Fruit fly (Drosophila melanogaster) ovary, adult (tissue): ENCODE measurements around the gene CG31528.
A peak's percentile ranks its signal among the peaks of the same experiment; 100 is the strongest.

Experiments used
- CG17801 ChIP-seq: fragments of 200-800 bp; optimal IDR thresholded peaks from 2 replicates; lab custom pipeline; 2019; ENCODE audit warnings: missing biosample characterization, mild to moderate bottlenecking, missing genetic modification characterization, moderate library complexity; ENCODE audit not compliant: partially characterized antibody

The CG31528 gene

DNA sequence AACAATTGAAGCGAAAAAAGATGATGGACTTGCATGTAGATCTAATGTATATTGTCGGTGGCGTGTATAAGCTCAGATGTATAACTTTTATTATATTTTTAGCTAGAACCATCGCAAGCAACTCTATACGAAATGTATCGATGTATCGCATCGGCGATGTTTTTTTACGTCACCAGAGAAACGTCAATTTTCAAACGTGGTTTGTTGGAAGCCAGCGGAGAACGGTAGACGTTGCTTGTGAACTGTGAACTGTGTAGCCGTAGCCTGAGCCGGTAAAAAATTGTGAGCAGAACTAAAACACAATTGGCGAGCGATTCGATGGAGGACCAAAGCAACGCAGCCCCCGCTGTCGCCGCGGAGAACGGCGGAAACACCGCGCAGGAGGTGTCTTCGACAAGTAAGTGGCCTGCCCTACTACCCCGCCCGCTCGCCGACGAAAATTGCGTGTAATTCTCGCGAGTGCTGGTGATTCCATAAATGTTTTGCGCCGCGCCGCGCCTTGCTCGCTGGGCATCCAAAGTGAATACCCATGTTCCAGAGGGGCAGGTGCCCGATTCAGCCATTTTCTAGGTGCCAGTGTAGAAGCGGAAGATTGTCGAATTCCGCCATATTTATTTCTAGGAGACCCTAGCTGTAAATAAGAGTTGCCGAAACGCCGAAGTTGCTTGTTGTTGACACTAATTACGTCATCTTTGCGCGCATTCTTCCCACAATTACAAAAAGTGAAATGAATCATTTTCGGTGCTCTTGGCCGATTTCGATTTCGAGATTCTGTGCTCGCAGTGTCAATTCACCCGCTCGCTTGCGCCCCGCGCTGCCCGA, 13.1 kb upstream of the CG31528 start, which contains the start of gene lost:
lost (plus strand) TSS at position 193 of the 822 bp plus-strand sequence.
- peak; percentile 62 for TF ChIP-seq CG17801 (GFP tag; lab: Kevin White, UChicago)

DNA sequence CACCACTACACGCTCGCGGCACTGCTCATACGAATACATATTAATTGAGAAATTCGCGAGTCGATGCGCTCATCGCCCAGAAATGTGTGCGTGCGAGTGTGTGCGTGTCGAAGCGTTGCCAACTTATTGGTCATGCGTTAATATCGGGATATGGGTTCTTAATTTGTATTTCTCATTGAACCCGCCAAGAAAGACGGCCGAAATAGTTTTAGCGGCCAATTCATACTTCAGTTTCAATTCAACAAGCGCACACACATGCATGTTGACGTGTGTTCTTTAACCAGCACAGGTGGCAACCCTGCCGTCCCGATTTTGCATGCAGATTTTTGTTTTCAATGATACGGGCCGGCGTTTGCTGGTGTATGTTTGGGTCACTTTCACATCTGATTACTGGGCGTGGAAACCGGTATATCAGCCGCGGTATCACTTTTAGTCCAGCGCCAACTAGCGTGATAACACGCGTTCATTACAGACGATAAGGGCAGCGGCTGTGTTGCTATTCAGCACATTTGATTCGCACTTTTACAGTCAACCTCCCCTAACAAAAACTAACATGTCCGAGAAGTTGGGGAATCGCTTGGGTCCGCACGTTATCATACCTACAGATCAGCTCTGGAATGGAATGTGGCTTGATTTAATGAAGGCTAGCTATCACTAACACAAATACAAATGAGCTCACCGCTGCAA, 12.4 kb upstream of the CG31528 start:
- no peak for TF ChIP-seq CG17801 (GFP tag; lab: Kevin White, UChicago)

DNA sequence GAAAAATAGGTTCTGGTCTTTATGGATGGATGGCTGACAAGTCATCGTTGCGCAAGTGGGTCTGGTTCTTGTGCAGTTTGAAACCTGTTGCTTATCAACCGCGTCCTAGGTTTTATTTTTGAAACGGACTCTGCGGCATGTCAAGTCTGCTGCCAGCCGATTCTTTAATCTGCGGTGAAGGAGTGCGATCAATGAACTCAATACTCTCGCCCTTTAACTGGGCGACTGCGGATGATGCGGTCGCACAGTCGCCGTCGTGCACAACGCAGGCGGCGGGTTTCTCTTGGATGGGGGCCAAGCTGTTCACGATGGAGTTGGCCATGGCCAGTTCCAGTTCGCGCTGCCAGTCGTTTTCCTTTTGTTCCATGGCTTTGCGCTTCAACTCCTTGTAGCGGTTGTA, 8.9 kb upstream of the CG31528 start:
- TF ChIP-seq CG17801 (GFP tag; lab: Kevin White, UChicago) = no peak

DNA sequence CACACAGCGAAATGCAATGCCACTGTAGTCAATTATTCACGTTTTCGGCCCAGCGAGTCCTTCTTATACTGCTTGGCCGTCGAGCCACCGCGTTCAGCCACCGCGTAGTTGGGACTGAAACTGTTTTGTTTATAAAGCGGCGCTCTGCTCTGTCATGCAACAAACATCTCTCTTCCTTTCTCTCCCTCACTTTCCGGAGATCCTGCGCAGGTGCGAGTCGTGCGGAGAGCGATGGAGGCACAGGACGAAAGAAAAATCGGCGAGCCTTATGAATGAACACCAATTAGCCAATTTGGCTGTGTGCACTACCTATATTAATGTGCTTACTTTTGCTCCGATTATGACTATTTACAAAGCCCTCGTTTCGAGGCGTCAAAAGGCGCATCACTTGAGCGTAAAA, 3.2 kb downstream of the CG31528 start, which contains the start of gene CG32944:
CG32944 (minus strand) TSS at position 97 of the 400 bp plus-strand sequence.
- no peak for TF ChIP-seq CG17801 (GFP tag; lab: Kevin White, UChicago)

DNA sequence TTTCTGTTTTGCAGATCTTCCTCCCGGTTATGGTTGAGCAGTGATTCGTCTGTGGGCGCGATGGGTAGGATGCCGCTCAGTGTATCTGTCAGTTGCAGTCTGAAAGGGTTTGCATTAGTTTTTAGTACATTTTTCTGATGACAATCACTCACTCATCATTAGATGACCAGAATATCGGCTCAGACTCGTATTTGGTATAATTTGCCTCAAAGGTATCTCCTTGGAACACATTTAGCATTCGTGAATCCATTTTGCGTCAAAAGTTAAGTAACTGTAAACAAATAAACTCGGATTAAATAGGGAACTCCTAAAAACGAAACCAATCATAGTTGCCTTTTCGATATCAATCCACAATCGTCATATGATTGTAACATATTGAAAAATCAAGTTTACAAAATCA, 10.5 kb downstream of the CG31528 start, which contains the start of gene CG31525:
CG31525 (plus strand) TSS at position 301 of the 400 bp plus-strand sequence.
- TF ChIP-seq CG17801 (GFP tag; lab: Kevin White, UChicago) = no peak

DNA sequence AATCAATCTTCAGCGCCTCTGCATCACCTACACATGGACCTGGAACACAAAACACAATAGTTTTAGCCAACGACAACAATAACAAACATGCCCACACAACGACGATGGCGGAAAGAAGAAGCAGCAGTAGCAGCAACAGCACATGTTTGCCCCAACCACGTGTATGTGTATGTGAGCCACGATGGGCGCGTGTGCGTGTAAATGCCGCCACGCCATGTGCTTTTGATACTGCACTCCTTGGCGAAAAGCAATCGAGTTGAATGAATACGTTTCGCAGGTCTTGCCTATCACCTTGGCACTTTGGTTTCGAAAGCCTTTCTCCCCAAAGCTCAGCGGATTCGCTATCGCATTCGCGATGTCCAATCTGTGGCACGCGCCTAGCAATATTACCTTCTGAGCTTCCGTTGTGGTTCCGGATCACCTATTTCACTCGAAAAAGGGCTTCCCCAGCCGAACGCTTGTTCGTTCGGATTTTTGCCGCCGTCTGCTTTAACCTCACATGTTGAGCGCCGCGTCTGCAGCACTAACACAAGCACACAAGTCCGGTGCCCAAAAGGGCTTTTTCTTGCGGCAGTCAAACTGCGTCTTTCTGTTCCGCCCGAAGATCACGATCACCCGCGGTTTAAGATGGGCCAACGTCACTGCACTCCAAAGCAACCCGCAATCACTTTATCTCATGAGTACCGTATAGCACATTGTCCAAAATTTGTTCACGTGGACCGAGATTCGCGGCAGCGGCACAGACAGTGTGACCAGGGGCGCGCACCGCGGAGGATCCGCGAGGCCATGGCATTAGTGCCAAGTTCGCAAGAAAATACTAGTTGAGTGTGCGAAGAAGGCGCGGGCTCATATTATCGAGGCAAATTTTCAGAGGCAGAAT, 12.6 kb downstream of the CG31528 start, which contains the start of gene srl:
srl (minus strand) TSS at position 751 of the 880 bp plus-strand sequence.
- peak; percentile 27 for TF ChIP-seq CG17801 (GFP tag; lab: Kevin White, UChicago)

DNA sequence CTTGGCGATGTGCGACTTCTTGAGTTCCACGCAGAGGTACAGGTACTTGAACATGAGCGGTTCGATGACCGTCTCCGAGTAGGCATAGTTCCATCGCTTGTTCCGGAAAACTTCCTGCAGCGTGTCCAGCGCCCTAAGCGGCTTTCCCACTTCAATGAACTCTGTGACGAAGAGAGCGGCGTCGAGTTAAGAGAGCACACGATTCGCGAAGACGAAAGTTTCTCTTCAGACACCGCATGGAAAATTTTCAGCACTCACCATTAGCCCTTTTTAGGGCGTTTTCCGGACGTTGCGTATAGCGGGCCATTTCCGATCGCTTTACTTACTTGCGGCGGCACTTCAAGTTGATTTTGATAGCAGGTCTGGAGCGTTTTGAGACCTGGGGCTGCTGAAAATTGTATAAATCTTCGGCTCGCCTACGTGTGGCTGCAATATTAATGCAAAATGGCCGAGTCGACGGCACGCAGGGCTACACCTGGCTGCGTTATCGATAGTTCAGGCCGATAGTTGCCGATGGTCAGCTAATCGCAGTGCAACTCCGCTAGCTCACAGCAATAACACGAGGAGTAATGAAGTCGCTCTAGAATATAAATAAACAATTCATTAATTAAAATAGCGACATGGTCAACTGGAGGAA, 17.3 kb downstream of the CG31528 start, which contains the start of the genes eIF3a and CG1074:
eIF3a (minus strand) TSS at position 455 of the 637 bp plus-strand sequence.
CG1074 (plus strand) TSS at position 525 of the 637 bp plus-strand sequence.
- peak; percentile 76 for TF ChIP-seq CG17801 (GFP tag; lab: Kevin White, UChicago)

DNA sequence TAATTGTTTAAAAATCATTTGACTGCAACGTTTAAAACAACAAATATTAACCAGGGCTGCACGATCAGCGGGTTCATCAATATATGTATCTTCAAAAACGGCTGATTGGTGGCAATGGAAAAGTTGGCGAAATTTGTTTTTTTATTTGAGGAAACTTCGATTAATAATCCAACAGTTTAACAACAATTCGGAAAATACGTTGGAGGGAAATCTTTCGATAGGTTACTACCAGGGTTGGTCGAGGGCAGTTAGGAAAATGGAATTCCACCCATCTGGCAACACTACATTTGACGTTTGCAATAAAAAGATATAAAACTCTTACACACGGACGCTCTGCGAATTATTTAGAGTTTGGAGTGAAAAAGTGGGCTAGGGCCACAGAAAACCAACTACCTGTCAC, 20.9 kb downstream of the CG31528 start, which contains the start of the genes Lipt2 and CG14650:
Lipt2 (minus strand) TSS at position 217 of the 400 bp plus-strand sequence.
CG14650 (plus strand) TSS at position 275 of the 400 bp plus-strand sequence.
- peak; percentile 55 for TF ChIP-seq CG17801 (GFP tag; lab: Kevin White, UChicago)

DNA sequence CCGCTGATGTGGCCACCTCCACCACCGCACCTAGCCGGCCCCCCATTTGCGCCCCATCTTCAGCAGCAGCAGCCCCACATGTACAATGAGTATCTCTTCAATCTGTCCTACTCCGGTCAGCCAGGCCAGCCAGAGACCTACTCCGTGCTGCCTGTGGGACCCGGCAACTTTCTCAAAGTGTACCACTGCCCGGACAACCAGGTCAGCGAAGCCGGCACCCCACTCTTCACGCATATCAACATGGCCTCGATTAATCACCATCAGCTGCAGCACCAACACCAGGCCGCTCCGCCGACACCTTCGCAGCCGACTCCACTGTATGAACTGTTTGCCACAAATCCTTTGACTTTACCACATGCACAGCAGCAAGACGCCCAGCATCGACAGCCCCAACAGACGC, 21.6 kb downstream of the CG31528 start:
- no peak for TF ChIP-seq CG17801 (GFP tag; lab: Kevin White, UChicago)

DNA sequence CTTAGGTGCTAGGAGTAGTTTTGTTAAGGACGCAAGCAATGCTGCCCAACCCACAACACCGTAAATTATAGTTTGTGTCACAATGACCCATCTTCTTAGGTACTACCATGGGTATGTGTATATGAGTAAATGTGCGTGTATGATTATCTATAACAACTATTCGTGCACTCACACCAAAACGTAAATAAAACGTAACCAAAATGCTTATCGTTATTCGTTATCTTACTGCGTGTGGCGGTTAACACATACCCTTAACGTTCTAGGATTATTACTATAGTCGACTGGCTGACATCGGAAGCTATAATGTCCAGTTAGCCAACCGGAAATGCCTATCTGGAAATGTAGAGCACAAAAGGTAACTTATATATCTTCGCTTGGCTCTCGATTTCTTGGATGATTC, 28.8 kb downstream of the CG31528 start:
- no peak for TF ChIP-seq CG17801 (GFP tag; lab: Kevin White, UChicago)

DNA sequence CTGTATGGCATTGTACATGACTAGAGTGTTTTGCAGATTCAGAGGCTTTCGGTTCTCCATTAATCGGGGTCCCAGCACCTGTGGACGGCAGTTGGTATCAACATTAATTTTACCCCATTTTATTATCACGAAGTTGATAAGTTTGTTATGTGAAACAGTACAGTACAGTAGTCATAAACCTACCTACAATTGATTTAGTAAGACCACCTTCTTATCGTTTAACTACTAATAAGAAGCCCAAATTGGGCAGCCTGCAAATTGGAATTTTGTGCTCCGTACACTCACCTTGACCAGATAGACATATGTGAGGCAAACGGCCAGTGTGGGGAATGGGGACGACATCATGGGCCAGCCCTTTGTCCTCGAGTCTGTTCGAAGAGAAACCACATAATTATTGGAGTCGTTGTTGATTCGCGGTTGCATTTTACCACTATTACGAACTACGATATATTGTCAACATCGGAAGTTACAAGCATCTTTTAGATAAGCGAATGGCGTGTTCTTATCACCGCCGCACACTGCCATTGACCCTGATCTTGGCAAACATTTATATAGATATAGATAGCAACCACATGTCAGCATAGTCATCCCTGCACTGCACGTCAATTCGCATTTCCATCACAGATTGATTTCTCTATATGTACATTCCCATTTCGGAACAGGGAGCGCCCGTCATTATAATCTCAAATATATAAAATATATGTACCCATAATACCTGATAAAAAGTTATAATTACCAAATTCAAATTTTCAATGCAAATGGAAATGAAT, 30.4 kb downstream of the CG31528 start:
- no peak for TF ChIP-seq CG17801 (GFP tag; lab: Kevin White, UChicago)

DNA sequence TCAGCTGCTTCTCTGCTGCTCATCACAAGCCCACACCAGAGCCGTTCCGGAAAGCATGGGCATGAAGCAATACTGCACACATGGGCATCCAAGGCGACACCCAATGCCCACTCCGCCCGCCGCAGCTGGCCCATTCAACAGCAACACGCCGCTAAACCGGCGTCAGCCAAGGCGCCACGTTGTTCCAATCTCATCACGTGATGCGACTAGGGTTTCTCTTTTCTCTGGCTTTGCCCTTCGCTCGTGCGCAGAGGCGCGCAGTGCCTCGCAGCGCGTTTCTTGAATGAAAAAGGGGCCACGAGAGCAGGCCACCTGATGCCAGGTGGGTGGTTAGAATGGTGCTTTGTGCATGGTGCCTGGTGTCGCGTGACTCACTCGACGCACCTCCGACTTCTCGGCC, 33.0 kb downstream of the CG31528 start:
- TF ChIP-seq CG17801 (GFP tag; lab: Kevin White, UChicago) = no peak

DNA sequence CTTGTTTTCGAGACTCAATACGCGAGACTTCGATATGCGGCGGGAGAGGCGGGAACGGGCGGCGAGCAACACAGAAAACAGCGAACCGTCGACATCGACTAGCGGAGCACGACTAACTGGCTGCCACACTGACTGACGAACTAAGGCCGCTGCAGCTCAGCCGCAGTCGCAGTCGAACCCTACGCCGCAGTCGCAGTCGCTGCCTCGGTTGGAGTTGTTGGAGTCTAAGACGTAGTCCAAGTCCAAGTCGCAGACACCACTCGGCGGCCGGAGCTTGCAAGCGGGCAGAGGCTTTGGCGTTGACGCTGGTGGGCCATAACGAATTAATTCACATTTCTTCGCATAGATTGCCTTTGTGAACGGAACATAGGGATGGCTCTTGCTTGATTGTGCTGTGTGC, 34.5 kb downstream of the CG31528 start:
- no peak for TF ChIP-seq CG17801 (GFP tag; lab: Kevin White, UChicago)
